Worm (Caenorhabditis elegans) whole organism, young adult: ENCODE measurements around the gene madd-3.

Source experiments
- chd-7 ChIP-seq: sonication (generic microtip); optimal IDR thresholded peaks from 2 replicates; lab custom pipeline; 2016; ENCODE audit warnings: mild to moderate bottlenecking, missing genetic modification characterization, moderate library complexity, missing compliant biosample characterization
- ets-4 ChIP-seq: fragments of 200-800 bp; sonication (Bioruptor generic); optimal IDR thresholded peaks from 2 replicates; lab custom pipeline; 2018; ENCODE audit warnings: mild to moderate bottlenecking, missing genetic modification characterization, missing compliant biosample characterization
- lin-54 ChIP-seq: fragments of 200-800 bp; sonication (Bioruptor generic); optimal IDR thresholded peaks from 2 replicates; lab custom pipeline; 2018; ENCODE audit warnings: mild to moderate bottlenecking, missing genetic modification characterization, missing compliant biosample characterization
- nhr-90 ChIP-seq: sonication (generic microtip); optimal IDR thresholded peaks from 2 replicates; lab custom pipeline; 2016; ENCODE audit warnings: missing genotype, mild to moderate bottlenecking, missing genetic modification characterization, missing compliant biosample characterization
- tlf-1 ChIP-seq: fragments of 200-800 bp; sonication (Bioruptor generic); optimal IDR thresholded peaks from 2 replicates; lab custom pipeline; 2018; ENCODE audit warnings: mild to moderate bottlenecking, missing genetic modification characterization, missing compliant biosample characterization
- unc-130 ChIP-seq: sonication (generic microtip); optimal IDR thresholded peaks from 2 replicates; lab custom pipeline; 2016; ENCODE audit warnings: missing genetic modification reagents, missing genetic modification characterization, missing compliant biosample characterization
- unc-62 ChIP-seq: fragments of 150-350 bp; optimal IDR thresholded peaks from 2 replicates; lab custom pipeline; 2014; ENCODE audit warnings: missing biosample characterization, missing genetic modification reagents, missing genetic modification characterization

ce11 chrX:14313627-14314026, 17.2 kb upstream of the madd-3 start, which contains the start of gene prx-1:
- TF ChIP-seq chd-7 (tag; lab: Kevin White, UChicago) (no peak), lin-54 (GFP tag; lab: Kevin White, UChicago) (no peak), tlf-1 (GFP tag; lab: Kevin White, UChicago) (no peak), ets-4 (GFP tag; lab: Kevin White, UChicago) (no peak), nhr-90 (tag; lab: Kevin White, UChicago) (no peak), unc-62 (GFP tag; lab: Kevin White, UChicago) (no peak), unc-130 (GFP tag; lab: Kevin White, UChicago) (no peak)
